Fruit fly (Drosophila melanogaster): Measurements from ENCODE around the gene Cln7.

dm6 chr3L:7381359-7381976 lies 36.5 kb upstream of the Cln7 start, which contains the start of the genes SMSr and smid:
- TF ChIP-seq Sox102F (GFP tag; optimal IDR thresholded peaks at IDR 0.05) (peak; percentile 50), CG4318 (GFP tag; optimal IDR thresholded peaks at IDR 0.05) (peak; percentile 47)

All from whole organism, prepupa.